Worm (Caenorhabditis elegans) whole organism, late embryonic: Measurements from ENCODE around the gene F14H8.4.

ENCODE experiments used
- F13H6.1 ChIP-seq: sonication (generic microtip); optimal IDR thresholded peaks from 2 replicates; lab custom pipeline; 2016; ENCODE audit warnings: missing genetic modification characterization, missing compliant biosample characterization
- ceh-14 ChIP-seq: sonication (generic microtip); optimal IDR thresholded peaks from 2 replicates; lab custom pipeline; 2016; ENCODE audit warnings: missing genotype, missing genetic modification characterization, missing compliant biosample characterization
- ceh-18 ChIP-seq: sonication (generic microtip); optimal IDR thresholded peaks from 2 replicates; lab custom pipeline; 2016; ENCODE audit warnings: missing genetic modification characterization, missing compliant biosample characterization
- ceh-2 ChIP-seq: sonication (generic microtip); optimal IDR thresholded peaks from 2 replicates; lab custom pipeline; 2016; ENCODE audit warnings: missing genotype, missing genetic modification characterization, missing compliant biosample characterization
- ceh-31 ChIP-seq: sonication (generic microtip); optimal IDR thresholded peaks from 2 replicates; lab custom pipeline; 2016; ENCODE audit warnings: missing genetic modification characterization, missing compliant biosample characterization
- ceh-48 ChIP-seq: sonication (generic microtip); optimal IDR thresholded peaks from 2 replicates; lab custom pipeline; 2016; ENCODE audit warnings: missing genetic modification characterization, inconsistent platforms, missing compliant biosample characterization
- ceh-6 ChIP-seq: fragments of 200-800 bp; sonication (Bioruptor generic); optimal IDR thresholded peaks from 2 replicates; lab custom pipeline; 2018; ENCODE audit warnings: mild to moderate bottlenecking, missing genetic modification characterization, missing compliant biosample characterization
- ceh-9 ChIP-seq: sonication (generic microtip); optimal IDR thresholded peaks from 2 replicates; lab custom pipeline; 2016; ENCODE audit warnings: mild to moderate bottlenecking, missing genetic modification characterization, inconsistent platforms, missing compliant biosample characterization
- che-1 ChIP-seq: sonication (generic microtip); optimal IDR thresholded peaks from 2 replicates; lab custom pipeline; 2016; ENCODE audit warnings: mild to moderate bottlenecking, missing genetic modification characterization, missing compliant biosample characterization
- dve-1 ChIP-seq: sonication (generic microtip); optimal IDR thresholded peaks from 2 replicates; lab custom pipeline; 2017; ENCODE audit warnings: antibody characterized with exemption, mild to moderate bottlenecking, missing genetic modification characterization, missing compliant biosample characterization
- fax-1 ChIP-seq: sonication (generic microtip); optimal IDR thresholded peaks from 2 replicates; lab custom pipeline; 2016; ENCODE audit warnings: missing genotype, missing genetic modification characterization, missing compliant biosample characterization
- nfya-1 ChIP-seq: sonication (generic microtip); optimal IDR thresholded peaks from 2 replicates; lab custom pipeline; 2017; ENCODE audit warnings: missing genetic modification characterization, mild to moderate bottlenecking, missing compliant biosample characterization, antibody characterized with exemption, moderate library complexity
- pax-1 ChIP-seq: fragments of 150-350 bp; optimal IDR thresholded peaks from 2 replicates; lab custom pipeline; 2014; ENCODE audit warnings: missing biosample characterization, missing genetic modification characterization
- pha-2 ChIP-seq: sonication (generic microtip); optimal IDR thresholded peaks from 2 replicates; lab custom pipeline; 2017; ENCODE audit warnings: mild to moderate bottlenecking, missing genetic modification characterization, missing compliant biosample characterization
- pha-4 ChIP-seq: fragments of 150-350 bp; optimal IDR thresholded peaks from 2 replicates; lab custom pipeline; 2018; ENCODE audit warnings: missing biosample characterization, missing genetic modification reagents, missing genetic modification characterization
- syd-9 ChIP-seq: sonication (generic microtip); optimal IDR thresholded peaks from 2 replicates; lab custom pipeline; 2016; ENCODE audit warnings: mild to moderate bottlenecking, missing genetic modification characterization, moderate library complexity, missing compliant biosample characterization
- tbx-2 ChIP-seq: sonication (generic microtip); optimal IDR thresholded peaks from 2 replicates; lab custom pipeline; 2016; ENCODE audit warnings: missing genetic modification characterization, missing compliant biosample characterization
- unc-3 ChIP-seq, 2 experiments: fragments of 200-800 bp in 1 of 2; sonication (Bioruptor generic) in 1 of 2; sonication (generic microtip) in 1 of 2; conservative IDR thresholded peaks in 1 of 2; optimal IDR thresholded peaks in 1 of 2; 2 replicates each; pipeline versions ENCODE4 v1.3.6 to Lab custom; 2016 to 2022; ENCODE audit warnings: missing compliant biosample characterization in 2 of 2, missing genetic modification characterization in 2 of 2, missing genetic modification reagents in 1 of 2
- unc-42 ChIP-seq: sonication (generic microtip); optimal IDR thresholded peaks from 2 replicates; lab custom pipeline; 2016; ENCODE audit warnings: missing genotype, missing genetic modification characterization, missing compliant biosample characterization

F14H8.4 gene

DNA sequence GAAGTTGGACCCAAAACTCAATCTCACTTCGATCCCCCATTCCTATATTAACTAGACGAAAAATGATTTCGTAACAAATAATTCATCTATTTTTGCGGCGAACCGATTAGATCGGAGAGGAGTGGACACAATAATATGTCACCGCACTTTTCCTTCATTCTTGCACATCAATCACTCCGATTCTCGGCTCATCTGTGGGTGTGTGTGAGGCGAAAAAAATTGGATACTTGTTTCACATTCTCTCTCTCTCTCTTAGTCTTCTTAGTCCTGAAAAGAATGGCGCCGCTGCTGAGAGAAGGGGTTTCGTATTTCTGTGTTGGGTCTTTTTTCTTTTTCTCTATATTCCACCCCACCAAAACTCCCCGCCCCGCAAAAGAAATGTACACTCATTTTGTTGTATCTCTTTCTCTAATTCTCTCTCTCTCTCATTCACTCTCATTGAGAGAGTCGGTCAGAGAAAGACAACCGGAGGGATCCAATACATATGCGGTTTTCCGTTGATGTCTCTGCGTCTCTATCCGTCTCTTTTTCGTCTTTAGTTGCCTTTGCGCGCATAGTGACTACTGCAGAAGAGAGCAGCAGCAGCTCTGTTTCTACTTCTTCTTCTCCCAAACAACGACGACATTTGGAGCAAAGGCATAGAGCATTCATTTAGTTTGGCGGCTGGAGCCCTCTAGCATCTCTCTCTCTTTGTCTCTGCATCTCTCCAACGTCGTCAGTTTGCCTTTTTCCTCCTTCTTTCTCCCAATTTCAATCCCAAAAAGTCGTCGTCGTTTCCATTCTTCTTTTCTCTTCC lies 47.6 kb downstream of the F14H8.4 start, which contains the start of gene unc-76 (continued):
- TF ChIP-seq unc-3 (GFP tag; conservative IDR thresholded peaks at IDR 0.05; lab: Robert Waterston, UW): no peak
- TF ChIP-seq unc-3 (tag; optimal IDR thresholded peaks at IDR 0.05; lab: Kevin White, UChicago): peak; percentile 57
- TF ChIP-seq syd-9 (tag; lab: Kevin White, UChicago): peak; percentile 24
- peak; percentile 89 for TF ChIP-seq nfya-1 (tag; lab: Kevin White, UChicago)
- peak; percentile 92 for TF ChIP-seq ceh-31
- TF ChIP-seq ceh-2 (tag; lab: Kevin White, UChicago): peak; percentile 60
- TF ChIP-seq fax-1 (tag; lab: Kevin White, UChicago): peak; percentile 32
- no peak for TF ChIP-seq che-1 (tag; lab: Kevin White, UChicago)
- TF ChIP-seq F13H6.1: peak; percentile 52
- no peak for TF ChIP-seq ceh-6 (GFP tag; lab: Kevin White, UChicago)
- peak; percentile 90 for TF ChIP-seq unc-42 (tag; lab: Kevin White, UChicago)
- TF ChIP-seq ceh-18 (tag; lab: Kevin White, UChicago): peak; percentile 95
- TF ChIP-seq pha-2 (tag; lab: Kevin White, UChicago): no peak
- peak; percentile 58 for TF ChIP-seq pax-1 (tag; lab: Kevin White, UChicago)
- peak; percentile 92 for TF ChIP-seq dve-1 (tag; lab: Kevin White, UChicago)
- TF ChIP-seq tbx-2 (tag; lab: Kevin White, UChicago): peak; percentile 84
- peak; percentile 52 for TF ChIP-seq ceh-48 (tag; lab: Kevin White, UChicago)
- no peak for TF ChIP-seq pha-4 (tag; lab: Kevin White, UChicago)

DNA sequence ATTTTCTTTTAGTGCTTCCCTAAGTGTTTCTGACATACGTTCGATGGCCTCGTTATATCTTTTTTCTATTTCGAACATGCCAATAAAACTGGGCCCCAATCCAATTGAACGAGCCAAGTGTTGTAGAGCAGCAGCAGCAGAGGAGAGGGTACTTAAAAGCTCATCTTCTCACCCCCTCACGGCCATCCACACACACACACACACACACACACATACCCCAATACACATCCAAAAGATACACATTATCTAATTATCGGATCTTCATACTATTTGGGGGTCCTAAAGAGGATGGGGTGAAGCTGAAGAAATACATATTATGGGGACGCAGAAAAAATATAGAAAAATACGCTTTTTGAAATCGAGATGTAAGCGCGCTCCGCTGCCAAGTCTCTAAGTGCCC lies 49.1 kb downstream of the F14H8.4 start:
- TF ChIP-seq ceh-14 (tag; lab: Kevin White, UChicago) (no peak), unc-42 (tag; lab: Kevin White, UChicago) (peak; percentile 91), F13H6.1 (no peak), ceh-48 (tag; lab: Kevin White, UChicago) (peak; percentile 39), ceh-31 (peak; percentile 13), ceh-9 (tag; lab: Kevin White, UChicago) (no peak)
